Fruit fly (Drosophila melanogaster) whole organism, embryonic: ENCODE measurements around the gene cv-c.

Experiments
- Atf-2 ChIP-seq: fragments of 200-800 bp; sonication (Bioruptor generic); optimal IDR thresholded peaks from 2 replicates; lab custom pipeline; 2016; ENCODE audit warnings: missing biosample characterization, missing genetic modification characterization
- CG11560 ChIP-seq: fragments of 200-800 bp; sonication (Bioruptor generic); IDR thresholded peaks from 3 replicates; pipeline ENCODE4 v1.3.6; 2022; ENCODE audit warnings: missing biosample characterization, missing genetic modification characterization
- CG11695 ChIP-seq: fragments of 200-800 bp; sonication (Bioruptor generic); IDR thresholded peaks from 3 replicates; pipeline ENCODE4 v1.3.6; 2022; ENCODE audit warnings: missing biosample characterization, missing genetic modification characterization
- CG11723 ChIP-seq: fragments of 200-800 bp; sonication (Bioruptor generic); optimal IDR thresholded peaks from 2 replicates; lab custom pipeline; 2017; ENCODE audit warnings: missing biosample characterization, mild to moderate bottlenecking, missing genetic modification characterization
- CG12155 ChIP-seq: fragments of 200-800 bp; sonication (Bioruptor generic); optimal IDR thresholded peaks from 3 replicates; lab custom pipeline; 2016; ENCODE audit warnings: missing biosample characterization, missing genetic modification characterization
- CG12219 ChIP-seq: fragments of 200-800 bp; sonication (Bioruptor generic); optimal IDR thresholded peaks from 3 replicates; lab custom pipeline; 2018; ENCODE audit warnings: missing biosample characterization, mild to moderate bottlenecking, missing genetic modification characterization
- CG13775 ChIP-seq: fragments of 200-800 bp; sonication (Bioruptor generic); optimal IDR thresholded peaks from 3 replicates; lab custom pipeline; 2017; ENCODE audit warnings: missing biosample characterization, mild to moderate bottlenecking, missing genetic modification characterization
- CG15269 ChIP-seq: fragments of 200-800 bp; sonication (Bioruptor generic); optimal IDR thresholded peaks from 2 replicates; lab custom pipeline; 2018; ENCODE audit warnings: missing biosample characterization, mild to moderate bottlenecking, missing genetic modification characterization, moderate library complexity
- CG15601 ChIP-seq: fragments of 200-800 bp; sonication (Bioruptor generic); optimal IDR thresholded peaks from 3 replicates; lab custom pipeline; 2019; ENCODE audit warnings: missing biosample characterization, mild to moderate bottlenecking, missing genetic modification characterization, moderate library complexity
- CG1603 ChIP-seq: fragments of 200-800 bp; sonication (Bioruptor generic); optimal IDR thresholded peaks from 2 replicates; lab custom pipeline; 2019; ENCODE audit warnings: missing biosample characterization, mild to moderate bottlenecking, missing genetic modification characterization, moderate library complexity
- CG18011 ChIP-seq: fragments of 200-800 bp; sonication (Bioruptor generic); optimal IDR thresholded peaks from 2 replicates; lab custom pipeline; 2017; ENCODE audit warnings: missing biosample characterization, missing genetic modification characterization, mild to moderate bottlenecking, moderate library complexity, missing genotype
- CG2116 ChIP-seq: fragments of 200-800 bp; sonication (Bioruptor generic); optimal IDR thresholded peaks from 3 replicates; lab custom pipeline; 2018; ENCODE audit warnings: missing biosample characterization, mild to moderate bottlenecking, missing genetic modification characterization
- CG32767 ChIP-seq: fragments of 200-800 bp; sonication (Bioruptor generic); IDR thresholded peaks from 2 replicates; pipeline ENCODE4 v1.3.6; 2022; ENCODE audit warnings: missing biosample characterization, missing genetic modification characterization
- CG32772 ChIP-seq: fragments of 200-800 bp; sonication (Bioruptor generic); IDR thresholded peaks from 2 replicates; pipeline ENCODE4 v1.3.6; 2022; ENCODE audit warnings: missing biosample characterization, missing genetic modification characterization
- CG4282 ChIP-seq: fragments of 200-800 bp; sonication (Bioruptor generic); optimal IDR thresholded peaks from 2 replicates; lab custom pipeline; 2016; ENCODE audit warnings: missing biosample characterization, missing genetic modification characterization
- CG43689 ChIP-seq: fragments of 200-800 bp; sonication (Bioruptor generic); IDR thresholded peaks from 2 replicates; pipeline ENCODE4 v1.3.6; 2022; ENCODE audit warnings: missing biosample characterization, missing genetic modification characterization
- CG4820 ChIP-seq: fragments of 200-800 bp; sonication (Bioruptor generic); optimal IDR thresholded peaks from 3 replicates; lab custom pipeline; 2016; ENCODE audit warnings: missing biosample characterization, missing genetic modification characterization
- CG6791 ChIP-seq: fragments of 200-800 bp; sonication (Bioruptor generic); IDR thresholded peaks from 3 replicates; pipeline ENCODE4 v1.3.6; 2022; ENCODE audit warnings: missing biosample characterization, missing genetic modification characterization; ENCODE audit not compliant: partially characterized antibody
- CG8765 ChIP-seq: fragments of 200-800 bp; sonication (Bioruptor generic); IDR thresholded peaks from 2 replicates; pipeline ENCODE4 v1.3.6; 2022; ENCODE audit warnings: missing biosample characterization, missing genetic modification characterization
- CG9437 ChIP-seq: fragments of 200-800 bp; sonication (Bioruptor generic); optimal IDR thresholded peaks from 2 replicates; lab custom pipeline; 2018; ENCODE audit warnings: missing biosample characterization, mild to moderate bottlenecking, missing genetic modification characterization
- CHES-1-like ChIP-seq: fragments of 200-800 bp; sonication (Bioruptor generic); optimal IDR thresholded peaks from 2 replicates; lab custom pipeline; 2016; ENCODE audit warnings: missing biosample characterization, missing genetic modification characterization
- D19A ChIP-seq: fragments of 200-800 bp; optimal IDR thresholded peaks from 3 replicates; lab custom pipeline; 2019; ENCODE audit warnings: missing biosample characterization, mild to moderate bottlenecking, missing genetic modification characterization, moderate library complexity
- Elba2 ChIP-seq: fragments of 200-800 bp; sonication (Bioruptor generic); optimal IDR thresholded peaks from 3 replicates; lab custom pipeline; 2016; ENCODE audit warnings: missing biosample characterization, missing genetic modification characterization
- Ets65A ChIP-seq: fragments of 200-800 bp; sonication (Bioruptor generic); peaks from one replicate; lab custom pipeline; 2016; ENCODE audit warnings: missing biosample characterization, missing genetic modification characterization
- GATAe ChIP-seq: fragments of 200-800 bp; sonication (Bioruptor generic); conservative IDR thresholded peaks from 2 replicates; pipeline ENCODE4 v1.3.6; 2022; ENCODE audit warnings: missing biosample characterization, missing genetic modification characterization
- Gug ChIP-seq: fragments of 200-800 bp; sonication (Bioruptor generic); IDR thresholded peaks from 4 replicates; pipeline ENCODE4 v1.3.6; 2022; ENCODE audit warnings: missing biosample characterization, missing genetic modification characterization
- NfI ChIP-seq: fragments of 200-800 bp; sonication (Bioruptor generic); optimal IDR thresholded peaks from 3 replicates; lab custom pipeline; 2018; ENCODE audit warnings: missing biosample characterization, mild to moderate bottlenecking, missing genetic modification characterization, moderate library complexity
- Optix ChIP-seq: fragments of 200-800 bp; sonication (Bioruptor generic); IDR thresholded peaks from 3 replicates; pipeline ENCODE4 v1.3.6; 2022; ENCODE audit warnings: missing biosample characterization, missing genetic modification characterization
- Ptx1 ChIP-seq: fragments of 200-800 bp; sonication (Bioruptor generic); IDR thresholded peaks from 2 replicates; pipeline ENCODE4 v1.3.6; 2022; ENCODE audit warnings: missing biosample characterization, missing genetic modification characterization
- Six4 ChIP-seq: fragments of 200-800 bp; sonication (Bioruptor generic); optimal IDR thresholded peaks from 2 replicates; lab custom pipeline; 2016; ENCODE audit warnings: missing biosample characterization, missing genetic modification characterization
- Sry-β ChIP-seq: fragments of 200-800 bp; sonication (Bioruptor generic); optimal IDR thresholded peaks from 2 replicates; lab custom pipeline; 2018; ENCODE audit warnings: missing biosample characterization, mild to moderate bottlenecking, missing genetic modification characterization, moderate library complexity
- TFAM ChIP-seq: fragments of 200-800 bp; sonication (Bioruptor generic); optimal IDR thresholded peaks from 2 replicates; lab custom pipeline; 2017; ENCODE audit warnings: missing biosample characterization, missing genetic modification characterization, inconsistent platforms
- ab ChIP-seq: fragments of 200-800 bp; sonication (Bioruptor generic); optimal IDR thresholded peaks from 2 replicates; lab custom pipeline; 2016; ENCODE audit warnings: missing biosample characterization, missing genetic modification characterization
- abd-A ChIP-seq: fragments of 200-800 bp; sonication (Bioruptor generic); optimal IDR thresholded peaks from 3 replicates; lab custom pipeline; 2019; ENCODE audit warnings: missing biosample characterization, mild to moderate bottlenecking, missing genetic modification characterization, moderate library complexity
- amos ChIP-seq: fragments of 200-800 bp; sonication (Bioruptor generic); IDR thresholded peaks from 2 replicates; pipeline ENCODE4 v1.3.6; 2022; ENCODE audit warnings: missing biosample characterization, missing genetic modification characterization; ENCODE audit not compliant: partially characterized antibody
- bigmax ChIP-seq: fragments of 200-800 bp; sonication (Bioruptor generic); optimal IDR thresholded peaks from 2 replicates; lab custom pipeline; 2018; ENCODE audit warnings: missing biosample characterization, mild to moderate bottlenecking, missing genetic modification characterization
- chif ChIP-seq, 2 experiments: fragments of 200-800 bp; sonication (Bioruptor generic); optimal IDR thresholded peaks; 3 replicates each; lab custom pipeline; 2016; ENCODE audit warnings: missing biosample characterization in 2 of 2, missing genetic modification characterization in 2 of 2
- crp ChIP-seq, 2 experiments: fragments of 200-800 bp; sonication (Bioruptor generic); optimal IDR thresholded peaks; 2 replicates in 1 of 2; 3 replicates in 1 of 2; lab custom pipeline; 2017; ENCODE audit warnings: missing biosample characterization in 2 of 2, missing genetic modification characterization in 2 of 2, mild to moderate bottlenecking in 1 of 2, moderate library complexity in 1 of 2
- eyg ChIP-seq: fragments of 200-800 bp; sonication (Bioruptor generic); optimal IDR thresholded peaks from 3 replicates; lab custom pipeline; 2016; ENCODE audit warnings: missing biosample characterization, missing genetic modification characterization
- gcm ChIP-seq: fragments of 200-800 bp; sonication (Bioruptor generic); optimal IDR thresholded peaks from 2 replicates; lab custom pipeline; 2019; ENCODE audit warnings: missing biosample characterization, mild to moderate bottlenecking, missing genetic modification characterization, moderate library complexity
- gsb ChIP-seq: fragments of 200-800 bp; sonication (Bioruptor generic); IDR thresholded peaks from 2 replicates; pipeline ENCODE4 v1.3.6; 2022; ENCODE audit warnings: missing biosample characterization, missing genetic modification characterization
- klu ChIP-seq: fragments of 200-800 bp; sonication (Bioruptor generic); IDR thresholded peaks from 2 replicates; pipeline ENCODE4 v1.3.6; 2022; ENCODE audit warnings: missing biosample characterization, missing genetic modification characterization
- lbe ChIP-seq: fragments of 200-800 bp; sonication (Bioruptor generic); optimal IDR thresholded peaks from 2 replicates; lab custom pipeline; 2016; ENCODE audit warnings: missing biosample characterization, mild to moderate bottlenecking, missing genetic modification characterization
- pfk ChIP-seq: fragments of 200-800 bp; sonication (Bioruptor generic); optimal IDR thresholded peaks from 2 replicates; lab custom pipeline; 2018; ENCODE audit warnings: missing biosample characterization, mild to moderate bottlenecking, missing genetic modification characterization, moderate library complexity
- psq ChIP-seq: fragments of 200-800 bp; sonication (Bioruptor generic); optimal IDR thresholded peaks from 2 replicates; lab custom pipeline; 2017; ENCODE audit warnings: missing biosample characterization, missing genetic modification characterization
- rib ChIP-seq: fragments of 200-800 bp; sonication (Bioruptor generic); IDR thresholded peaks from 2 replicates; pipeline ENCODE4 v1.3.6; 2022; ENCODE audit warnings: missing biosample characterization, missing genetic modification characterization
- ro ChIP-seq: fragments of 200-800 bp; sonication (Bioruptor generic); IDR thresholded peaks from 2 replicates; pipeline ENCODE4 v1.3.6; 2022; ENCODE audit warnings: missing biosample characterization, missing genetic modification characterization
- slbo ChIP-seq: fragments of 200-800 bp; sonication (Bioruptor generic); IDR thresholded peaks from 2 replicates; pipeline ENCODE4 v1.3.6; 2022; ENCODE audit warnings: missing biosample characterization, missing genetic modification characterization
- so ChIP-seq: fragments of 200-800 bp; sonication (Bioruptor generic); IDR thresholded peaks from 3 replicates; pipeline ENCODE4 v1.3.6; 2022; ENCODE audit warnings: missing biosample characterization, missing genetic modification characterization
- toy ChIP-seq: fragments of 200-800 bp; sonication (Bioruptor generic); IDR thresholded peaks from 2 replicates; pipeline ENCODE4 v1.3.6; 2022; ENCODE audit warnings: missing biosample characterization, missing genetic modification characterization
- zen2 ChIP-seq: fragments of 200-800 bp; sonication (Bioruptor generic); IDR thresholded peaks from 3 replicates; pipeline ENCODE4 v1.3.6; 2022; ENCODE audit warnings: missing biosample characterization, missing genetic modification characterization; ENCODE audit not compliant: partially characterized antibody

Gene cv-c

DNA sequence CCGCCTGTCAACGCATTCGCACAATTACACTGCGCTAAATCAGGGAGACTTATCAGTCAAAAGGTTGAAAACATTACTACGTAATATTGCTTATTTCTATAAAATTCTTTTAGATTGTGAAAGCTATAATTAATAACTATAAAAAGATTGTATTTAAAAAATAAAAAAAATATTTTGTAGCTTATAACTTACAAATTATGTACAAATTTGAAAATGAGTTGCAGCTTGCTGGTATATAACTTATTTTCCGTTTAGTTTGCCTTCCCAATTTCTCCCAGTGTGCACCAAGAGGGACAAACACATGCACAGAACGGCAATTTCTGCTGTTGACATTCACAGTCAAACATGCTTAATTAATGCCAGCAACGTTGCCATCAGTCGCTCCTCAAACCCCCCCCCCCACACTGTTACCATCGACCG is 127.8 kb downstream of the cv-c start (continued):
- TF ChIP-seq CG8765 (GFP tag; lab: Robert Waterston, UW) (no peak), CG11695 (GFP tag; lab: Robert Waterston, UW) (peak; percentile 76), bigmax (no peak), CG4820 (peak; percentile 62), lbe (GFP tag; lab: Kevin White, UChicago) (peak; percentile 76), gsb (GFP tag; lab: Robert Waterston, UW) (0 out of 2 replicates have a peak, but pooled peaks have one; percentile 28), Sry-β (GFP tag; lab: Kevin White, UChicago) (no peak), CG9437 (GFP tag; lab: Kevin White, UChicago) (peak; percentile 55), ro (no peak; the same call in 1 of the 2 replicates), CG11560 (tag; lab: Robert Waterston, UW) (no peak), Atf-2 (GFP tag; lab: Kevin White, UChicago) (no peak), NfI (GFP tag; lab: Kevin White, UChicago) (peak; percentile 44), Ptx1 (GFP tag; lab: Robert Waterston, UW) (peak; percentile 77), GATAe (GFP tag; lab: Robert Waterston, UW) (0 out of 2 replicates have a peak, but pooled peaks have one; percentile 16), CG12155 (GFP tag; lab: Kevin White, UChicago) (peak; percentile 19), so (GFP tag; lab: Robert Waterston, UW) (0 out of 3 replicates have a peak, but pooled peaks have one; percentile 58), CG11723 (GFP tag; lab: Kevin White, UChicago) (no peak), CHES-1-like (no peak), eyg (GFP tag; lab: Kevin White, UChicago) (no peak), TFAM (GFP tag; lab: Kevin White, UChicago) (no peak), CG12219 (GFP tag; lab: Kevin White, UChicago) (peak; percentile 4), CG18011 (no peak), CG32772 (GFP tag; lab: Robert Waterston, UW) (peak; percentile 60; the same call in 1 of the 2 replicates), Gug (GFP tag; lab: Robert Waterston, UW) (0 out of 4 replicates have a peak, but pooled peaks have one; percentile 33), psq (GFP tag; lab: Kevin White, UChicago) (no peak), Elba2 (GFP tag; lab: Kevin White, UChicago) (no peak), CG6791 (GFP tag; lab: Robert Waterston, UW) (no peak), CG43689 (GFP tag; lab: Robert Waterston, UW) (no peak), toy (GFP tag; lab: Robert Waterston, UW) (peak; percentile 42; the same call in 1 of the 2 replicates), Six4 (GFP tag; lab: Kevin White, UChicago) (peak; percentile 40), Ets65A (GFP tag; lab: Kevin White, UChicago) (no peak), abd-A (no peak), slbo (GFP tag; lab: Robert Waterston, UW) (peak; percentile 68), klu (GFP tag; lab: Robert Waterston, UW) (peak; percentile 42; the same call in 1 of the 2 replicates), amos (GFP tag; lab: Robert Waterston, UW) (no peak), ab (GFP tag; lab: Kevin White, UChicago) (no peak), gcm (peak; percentile 62), crp (GFP tag; optimal IDR thresholded peaks at IDR 0.05; lab: Kevin White, UChicago) (no peak), CG15269 (tag; lab: Kevin White, UChicago) (peak; percentile 67), pfk (GFP tag; lab: Kevin White, UChicago) (no peak), zen2 (no peak), CG15601 (tag; lab: Kevin White, UChicago) (peak; percentile 46), CG32767 (GFP tag; lab: Robert Waterston, UW) (no peak), CG1603 (tag; lab: Kevin White, UChicago) (no peak), rib (GFP tag; lab: Robert Waterston, UW) (0 out of 2 replicates have a peak, but pooled peaks have one; percentile 35), CG2116 (GFP tag; lab: Kevin White, UChicago) (no peak), chif (GFP tag; optimal IDR thresholded peaks at IDR 0.05; lab: Kevin White, UChicago) (peak in 1 of 2 experiments; percentile 1), D19A (tag; lab: Kevin White, UChicago) (peak; percentile 78), CG13775 (peak; percentile 49), Optix (GFP tag; lab: Robert Waterston, UW) (0 out of 3 replicates have a peak, but pooled peaks have one; percentile 32), CG4282 (GFP tag; lab: Kevin White, UChicago) (no peak)
